Fruit fly (Drosophila melanogaster): ENCODE data around the gene CG31007.

The CG31007 gene

dm6 chr3R:30959400-30959799 lies 32.9 kb downstream of the CG31007 start, which contains the start of gene CG15548:
Gene CG15548 (plus strand): TSS chr3R:30959700.
- TF ChIP-seq spab (GFP tag; optimal IDR thresholded peaks at IDR 0.05) (no peak), CG6276 (GFP tag; optimal IDR thresholded peaks at IDR 0.05) (no peak), vri (GFP tag; optimal IDR thresholded peaks at IDR 0.05) (no peak), CG11902 (GFP tag; optimal IDR thresholded peaks at IDR 0.05) (no peak), achi (GFP tag; optimal IDR thresholded peaks at IDR 0.05) (no peak), Eip75B (GFP tag; optimal IDR thresholded peaks at IDR 0.05) (no peak), Gug (GFP tag; IDR thresholded peaks at IDR 0.05) (no peak), CG6792 (GFP tag; optimal IDR thresholded peaks at IDR 0.05) (no peak), CG32006 (GFP tag; optimal IDR thresholded peaks at IDR 0.05) (no peak), CG8319 (GFP tag; optimal IDR thresholded peaks at IDR 0.05) (no peak)

- TF ChIP-seq Ets21C (GFP tag; optimal IDR thresholded peaks at IDR 0.05) (no peak), CG7368 (GFP tag; optimal IDR thresholded peaks at IDR 0.05) (no peak), CG3919 (GFP tag; optimal IDR thresholded peaks at IDR 0.05) (no peak)
Measured at dm6 chr3R:30946352-30946751, 45.9 kb downstream of the CG31007 start.

All from whole organism, prepupa.